Fruit fly (Drosophila melanogaster): ENCODE results near the gene CG16798.

DNA sequence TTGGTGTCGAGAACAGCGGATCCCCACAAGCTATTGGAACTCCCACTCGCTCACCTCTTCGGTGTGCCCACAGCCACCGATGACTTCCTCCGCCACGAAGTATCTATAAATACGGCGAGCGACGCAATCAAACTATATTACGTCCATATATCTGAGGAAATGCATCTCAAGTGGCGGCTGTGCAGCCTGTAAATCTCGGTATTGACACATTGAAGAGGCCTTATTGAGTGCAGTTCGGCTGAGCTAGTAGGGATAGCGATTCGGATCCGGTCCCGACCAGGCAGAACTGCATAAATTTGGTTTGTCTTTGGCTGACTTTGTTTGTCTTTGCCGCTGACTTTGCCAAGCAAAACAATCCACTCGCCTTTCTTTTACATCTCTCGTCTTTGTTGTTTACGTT is 30.0 kb downstream of the CG16798 start:
- TF ChIP-seq dac (GFP tag; optimal IDR thresholded peaks at IDR 0.05) (no peak), cyc (GFP tag; optimal IDR thresholded peaks at IDR 0.05) (no peak), Sox102F (GFP tag; optimal IDR thresholded peaks at IDR 0.05) (no peak), Hr38 (GFP tag; optimal IDR thresholded peaks at IDR 0.05) (no peak), CG15336 (GFP tag; IDR thresholded peaks at IDR 0.05) (no peak)

Measured in whole organism, prepupa.